Worm (Caenorhabditis elegans) whole organism, L3 larva: ENCODE data around the gene nmt-1.

Source experiments
- R02D3.7 ChIP-seq: fragments of 150-350 bp; optimal IDR thresholded peaks from 2 replicates; lab custom pipeline; 2014; ENCODE audit warnings: missing biosample characterization, missing genetic modification characterization
- ZK546.5 ChIP-seq: sonication (generic microtip); optimal IDR thresholded peaks from 2 replicates; lab custom pipeline; 2017; ENCODE audit warnings: missing biosample characterization, missing genetic modification characterization
- aly-2 ChIP-seq: fragments of 150-350 bp; optimal IDR thresholded peaks from 2 replicates; lab custom pipeline; 2014; ENCODE audit warnings: missing biosample characterization, missing genetic modification characterization
- ama-1 ChIP-seq: fragments of 150-350 bp; optimal IDR thresholded peaks from 2 replicates; lab custom pipeline; 2018
- ceh-16 ChIP-seq: sonication (generic microtip); optimal IDR thresholded peaks from 2 replicates; lab custom pipeline; 2017; ENCODE audit warnings: missing biosample characterization, missing genetic modification characterization
- ceh-28 ChIP-seq: fragments of 150-350 bp; optimal IDR thresholded peaks from 2 replicates; lab custom pipeline; 2014; ENCODE audit warnings: missing biosample characterization, missing genetic modification reagents, missing genetic modification characterization
- ceh-82 ChIP-seq: fragments of 150-350 bp; optimal IDR thresholded peaks from 2 replicates; lab custom pipeline; 2014; ENCODE audit warnings: missing biosample characterization, missing genetic modification characterization
- ceh-9 ChIP-seq: sonication (generic microtip); optimal IDR thresholded peaks from 2 replicates; lab custom pipeline; 2018; ENCODE audit warnings: missing biosample characterization, missing genetic modification characterization
- daf-12 ChIP-seq: fragments of 150-350 bp; optimal IDR thresholded peaks from 2 replicates; lab custom pipeline; 2014; ENCODE audit warnings: missing biosample characterization, missing genetic modification reagents, missing genetic modification characterization
- egl-27 ChIP-seq: sonication (generic microtip); optimal IDR thresholded peaks from 4 replicates; lab custom pipeline; 2017; ENCODE audit warnings: missing biosample characterization, missing genetic modification reagents, missing genetic modification characterization
- egl-5 ChIP-seq: fragments of 150-350 bp; optimal IDR thresholded peaks from 2 replicates; lab custom pipeline; 2017; ENCODE audit warnings: missing biosample characterization, missing genetic modification reagents, missing genetic modification characterization, inconsistent platforms
- elt-3 ChIP-seq, 3 experiments: fragments of 150-350 bp in 1 of 3; sonication (generic microtip) in 2 of 3; optimal IDR thresholded peaks; 2 replicates in 2 of 3; 4 replicates in 1 of 3; lab custom pipeline; 2014 to 2017; ENCODE audit warnings: missing biosample characterization in 3 of 3, missing genetic modification characterization in 3 of 3
- eor-1 ChIP-seq, 2 experiments: fragments of 150-350 bp; optimal IDR thresholded peaks; 2 replicates each; lab custom pipeline; 2014 to 2018; ENCODE audit warnings: missing biosample characterization in 2 of 2, missing genetic modification characterization in 2 of 2
- fkh-10 ChIP-seq: sonication (generic microtip); optimal IDR thresholded peaks from 2 replicates; lab custom pipeline; 2017; ENCODE audit warnings: missing biosample characterization, missing genetic modification reagents, missing genetic modification characterization
- fkh-2 ChIP-seq: fragments of 150-350 bp; optimal IDR thresholded peaks from 2 replicates; lab custom pipeline; 2014; ENCODE audit warnings: missing biosample characterization, missing genetic modification reagents, missing genetic modification characterization
- fos-1 ChIP-seq: fragments of 150-350 bp; optimal IDR thresholded peaks from 2 replicates; lab custom pipeline; 2014; ENCODE audit warnings: missing biosample characterization, missing genetic modification characterization
- hmg-11 ChIP-seq: sonication (generic microtip); optimal IDR thresholded peaks from 2 replicates; lab custom pipeline; 2016; ENCODE audit warnings: missing genetic modification characterization, missing compliant biosample characterization
- lin-15B ChIP-seq: fragments of 150-350 bp; optimal IDR thresholded peaks from 2 replicates; lab custom pipeline; 2014; ENCODE audit warnings: missing biosample characterization, missing genetic modification characterization
- lin-39 ChIP-seq: fragments of 150-350 bp; optimal IDR thresholded peaks from 2 replicates; lab custom pipeline; 2018; ENCODE audit warnings: missing biosample characterization, missing genetic modification reagents, missing genetic modification characterization
- lsy-12 ChIP-seq: sonication (generic microtip); optimal IDR thresholded peaks from 2 replicates; lab custom pipeline; 2016; ENCODE audit warnings: mild to moderate bottlenecking, missing genetic modification characterization, missing compliant biosample characterization
- mdl-1 ChIP-seq: fragments of 150-350 bp; optimal IDR thresholded peaks from 2 replicates; lab custom pipeline; 2014; ENCODE audit warnings: missing biosample characterization, missing genetic modification characterization
- mml-1 ChIP-seq: fragments of 150-350 bp; sonication (generic microtip); optimal IDR thresholded peaks from 3 replicates; lab custom pipeline; 2014; ENCODE audit warnings: missing biosample characterization, missing genetic modification characterization
- nfya-1 ChIP-seq: sonication (generic microtip); optimal IDR thresholded peaks from 2 replicates; lab custom pipeline; 2017; ENCODE audit warnings: missing genetic modification characterization, mild to moderate bottlenecking, missing compliant biosample characterization, antibody characterized with exemption, moderate library complexity; ENCODE audit not compliant: insufficient read depth
- nhr-11 ChIP-seq: fragments of 150-350 bp; optimal IDR thresholded peaks from 2 replicates; lab custom pipeline; 2014; ENCODE audit warnings: missing biosample characterization, missing genetic modification characterization
- nhr-12 ChIP-seq: fragments of 150-350 bp; optimal IDR thresholded peaks from 2 replicates; lab custom pipeline; 2014; ENCODE audit warnings: missing biosample characterization, missing genetic modification characterization
- nhr-25 ChIP-seq: sonication (generic microtip); optimal IDR thresholded peaks from 2 replicates; lab custom pipeline; 2017; ENCODE audit warnings: missing biosample characterization, missing genetic modification characterization
- nhr-43 ChIP-seq: sonication (generic microtip); optimal IDR thresholded peaks from 2 replicates; lab custom pipeline; 2016; ENCODE audit warnings: mild to moderate bottlenecking, missing genetic modification characterization, missing compliant biosample characterization; ENCODE audit not compliant: poor library complexity, severe bottlenecking
- nhr-76 ChIP-seq: fragments of 150-350 bp; sonication (generic microtip); optimal IDR thresholded peaks from 5 replicates; lab custom pipeline; 2014; ENCODE audit warnings: missing biosample characterization, missing genetic modification characterization
- nhr-77 ChIP-seq: fragments of 150-350 bp; optimal IDR thresholded peaks from 2 replicates; lab custom pipeline; 2014; ENCODE audit warnings: missing biosample characterization, missing genetic modification characterization
- pha-4 ChIP-seq: fragments of 150-350 bp; optimal IDR thresholded peaks from 2 replicates; lab custom pipeline; 2014; ENCODE audit warnings: missing biosample characterization, missing genetic modification reagents, missing genetic modification characterization
- pqm-1 ChIP-seq: fragments of 150-350 bp; optimal IDR thresholded peaks from 2 replicates; lab custom pipeline; 2017; ENCODE audit warnings: missing biosample characterization, missing genetic modification characterization, inconsistent platforms
- skn-1 ChIP-seq: fragments of 150-350 bp; optimal IDR thresholded peaks from 2 replicates; lab custom pipeline; 2014; ENCODE audit warnings: missing biosample characterization, missing genetic modification characterization
- snpc-4 ChIP-seq: fragments of 150-350 bp; optimal IDR thresholded peaks from 2 replicates; lab custom pipeline; 2014; ENCODE audit warnings: missing biosample characterization, missing genetic modification characterization
- tbx-2 ChIP-seq: sonication (generic microtip); optimal IDR thresholded peaks from 2 replicates; lab custom pipeline; 2016; ENCODE audit warnings: mild to moderate bottlenecking, missing genetic modification characterization, missing compliant biosample characterization
- unc-62 ChIP-seq: fragments of 150-350 bp; sonication (generic microtip); optimal IDR thresholded peaks from 4 replicates; lab custom pipeline; 2014; ENCODE audit warnings: missing biosample characterization, missing genetic modification reagents, missing genetic modification characterization
- ztf-11 ChIP-seq: fragments of 150-350 bp; optimal IDR thresholded peaks from 2 replicates; lab custom pipeline; 2014; ENCODE audit warnings: missing biosample characterization, missing genetic modification characterization

The nmt-1 gene

ce11 chrIII:6138457-6138856, 22.3 kb upstream of the nmt-1 start:
- TF ChIP-seq egl-27, result no peak
- no peak for TF ChIP-seq nhr-43 (tag; lab: Kevin White, UChicago)
- TF ChIP-seq tbx-2 (tag; lab: Kevin White, UChicago), result no peak
- no peak for TF ChIP-seq lin-15B
- TF ChIP-seq ama-1 (lab: Kevin White, UChicago), result no peak
- no peak for TF ChIP-seq fos-1 (tag; lab: Kevin White, UChicago)
- no peak for TF ChIP-seq fkh-10 (GFP tag; lab: Kevin White, UChicago)
- no peak for TF ChIP-seq snpc-4 (tag; lab: Kevin White, UChicago)
- TF ChIP-seq egl-5 (tag; lab: Kevin White, UChicago), result peak; percentile 36
- TF ChIP-seq nfya-1 (tag; lab: Kevin White, UChicago), result peak; percentile 26
- peak; percentile 29 for TF ChIP-seq mdl-1 (tag; lab: Kevin White, UChicago)
- no peak for TF ChIP-seq skn-1 (tag; lab: Kevin White, UChicago)
- no peak for TF ChIP-seq nhr-25 (tag; lab: Kevin White, UChicago)
- peak; percentile 48 for TF ChIP-seq lin-39
- no peak for TF ChIP-seq ceh-28 (tag; lab: Kevin White, UChicago)
- TF ChIP-seq ceh-16 (tag; lab: Kevin White, UChicago), result no peak
- TF ChIP-seq elt-3 (tag; optimal IDR thresholded peaks at IDR 0.05; lab: Kevin White, UChicago), result no peak
- TF ChIP-seq ceh-9 (tag; lab: Kevin White, UChicago), result no peak
- no peak for TF ChIP-seq nhr-11 (tag; lab: Kevin White, UChicago)
- no peak for TF ChIP-seq R02D3.7 (tag; lab: Kevin White, UChicago)
- TF ChIP-seq fkh-2 (tag; lab: Kevin White, UChicago), result no peak
- no peak for TF ChIP-seq ceh-82 (tag; lab: Kevin White, UChicago)

- TF ChIP-seq R02D3.7 (tag; lab: Kevin White, UChicago) (peak; percentile 28), nhr-25 (tag; lab: Kevin White, UChicago) (no peak), nfya-1 (tag; lab: Kevin White, UChicago) (peak; percentile 89), tbx-2 (tag; lab: Kevin White, UChicago) (peak; percentile 50), ceh-28 (tag; lab: Kevin White, UChicago) (peak; percentile 14), daf-12 (no peak), egl-5 (tag; lab: Kevin White, UChicago) (peak; percentile 49), lin-39 (peak; percentile 93), lin-15B (peak; percentile 36), lsy-12 (tag; lab: Kevin White, UChicago) (peak; percentile 23), ama-1 (lab: Kevin White, UChicago) (peak; percentile 10), unc-62 (GFP tag; lab: Kevin White, UChicago) (peak; percentile 26), eor-1 (tag; optimal IDR thresholded peaks at IDR 0.05; lab: Kevin White, UChicago) (no peak), ceh-82 (tag; lab: Kevin White, UChicago) (peak; percentile 58), ztf-11 (no peak), snpc-4 (tag; lab: Kevin White, UChicago) (peak; percentile 12), mdl-1 (tag; lab: Kevin White, UChicago) (peak; percentile 47), fkh-10 (GFP tag; lab: Kevin White, UChicago) (peak; percentile 92), hmg-11 (tag; lab: Kevin White, UChicago) (peak; percentile 47)
These were observed 21.3 kb upstream of the nmt-1 start for ce11 chrIII:6137431-6137830.

DNA sequence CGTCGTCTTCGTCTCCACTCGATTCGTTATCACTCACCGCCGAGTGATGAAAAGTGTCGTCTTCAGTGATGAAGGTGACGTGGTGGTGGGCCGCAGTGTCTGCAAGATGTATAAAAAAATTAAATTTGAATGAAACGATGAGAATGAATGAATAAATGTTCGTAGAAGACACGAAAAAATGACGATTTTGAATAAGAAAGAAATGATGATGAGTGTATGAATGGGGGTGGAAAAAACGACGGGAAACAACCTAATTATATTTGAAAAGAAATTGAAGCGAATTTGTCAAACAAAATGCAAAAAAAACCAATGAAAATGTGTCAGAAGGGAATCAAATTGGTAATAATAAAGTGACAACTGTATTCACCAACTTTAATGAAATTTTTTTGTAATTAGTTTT, 20.0 kb upstream of the nmt-1 start, which contains the start of gene mvk-1:
mvk-1 (minus strand) TSS at position 101 of the 400 bp plus-strand sequence.
- TF ChIP-seq mml-1 (tag; lab: Kevin White, UChicago) (no peak), nhr-77 (tag; lab: Kevin White, UChicago) (no peak), aly-2 (tag; lab: Kevin White, UChicago) (no peak), nhr-12 (tag; lab: Kevin White, UChicago) (no peak), ztf-11 (no peak), lin-39 (no peak), pha-4 (tag; lab: Kevin White, UChicago) (no peak), ZK546.5 (tag; lab: Kevin White, UChicago) (no peak), nhr-43 (tag; lab: Kevin White, UChicago) (no peak), pqm-1 (tag; lab: Kevin White, UChicago) (no peak), egl-27 (no peak), fkh-10 (GFP tag; lab: Kevin White, UChicago) (no peak), lsy-12 (tag; lab: Kevin White, UChicago) (no peak), ceh-82 (tag; lab: Kevin White, UChicago) (no peak), nhr-76 (no peak), unc-62 (GFP tag; lab: Kevin White, UChicago) (no peak)
- TF ChIP-seq, all 47 proteins: peak for 0
